Fruit fly (Drosophila melanogaster) whole organism, embryonic: ENCODE data around the gene Hel25E.
A peak's percentile ranks its signal among the peaks of the same experiment; 100 is the strongest.

Source experiments
- Ada2b ChIP-seq: fragments of 200-800 bp; sonication (Bioruptor generic); IDR thresholded peaks from 2 replicates; pipeline ENCODE4 v1.3.6; 2022; ENCODE audit warnings: missing biosample characterization, missing genetic modification characterization
- Aef1 ChIP-seq: fragments of 200-800 bp; sonication (Bioruptor generic); IDR thresholded peaks from 3 replicates; pipeline ENCODE4 v1.3.6; 2022; ENCODE audit warnings: missing biosample characterization, missing genetic modification characterization
- CG10431 ChIP-seq: fragments of 200-800 bp; sonication (Bioruptor generic); optimal IDR thresholded peaks from 3 replicates; lab custom pipeline; 2018; ENCODE audit warnings: missing biosample characterization, mild to moderate bottlenecking, missing genetic modification characterization
- CG12744 ChIP-seq: fragments of 200-800 bp; sonication (Bioruptor generic); optimal IDR thresholded peaks from 2 replicates; lab custom pipeline; 2016; ENCODE audit warnings: missing biosample characterization, missing genetic modification characterization
- CG13624 ChIP-seq: fragments of 200-800 bp; sonication (Bioruptor generic); optimal IDR thresholded peaks from 2 replicates; lab custom pipeline; 2016; ENCODE audit warnings: missing biosample characterization, missing genetic modification characterization
- CG13775 ChIP-seq: fragments of 200-800 bp; sonication (Bioruptor generic); optimal IDR thresholded peaks from 3 replicates; lab custom pipeline; 2017; ENCODE audit warnings: missing biosample characterization, mild to moderate bottlenecking, missing genetic modification characterization
- CG15011 ChIP-seq: fragments of 200-800 bp; sonication (Bioruptor generic); optimal IDR thresholded peaks from 3 replicates; lab custom pipeline; 2018; ENCODE audit warnings: missing biosample characterization, mild to moderate bottlenecking, missing genetic modification characterization
- CG30403 ChIP-seq: fragments of 200-800 bp; sonication (Bioruptor generic); optimal IDR thresholded peaks from 3 replicates; lab custom pipeline; 2016; ENCODE audit warnings: missing biosample characterization, missing genetic modification characterization
- CG31441 ChIP-seq: fragments of 200-800 bp; sonication (Bioruptor generic); IDR thresholded peaks from 2 replicates; pipeline ENCODE4 v1.3.6; 2022; ENCODE audit warnings: missing biosample characterization, missing genetic modification characterization
- CG4424 ChIP-seq: fragments of 200-800 bp; sonication (Bioruptor generic); optimal IDR thresholded peaks from 3 replicates; lab custom pipeline; 2016; ENCODE audit warnings: missing biosample characterization, missing genetic modification characterization
- CG6175 ChIP-seq: fragments of 200-800 bp; sonication (Bioruptor generic); IDR thresholded peaks from 3 replicates; pipeline ENCODE4 v1.3.6; 2022; ENCODE audit warnings: missing biosample characterization, missing genetic modification characterization
- CG6689 ChIP-seq: fragments of 200-800 bp; sonication (Bioruptor generic); IDR thresholded peaks from 2 replicates; pipeline ENCODE4 v1.3.6; 2022; ENCODE audit warnings: missing biosample characterization, missing genetic modification characterization
- CG6765 ChIP-seq: fragments of 200-800 bp; sonication (Bioruptor generic); optimal IDR thresholded peaks from 3 replicates; lab custom pipeline; 2017; ENCODE audit warnings: missing biosample characterization, mild to moderate bottlenecking, missing genetic modification characterization
- CG7839 ChIP-seq: fragments of 200-800 bp; sonication (Bioruptor generic); optimal IDR thresholded peaks from 3 replicates; lab custom pipeline; 2018; ENCODE audit warnings: missing biosample characterization, mild to moderate bottlenecking, missing genetic modification characterization, moderate library complexity
- CG8388 ChIP-seq: fragments of 200-800 bp; sonication (Bioruptor generic); optimal IDR thresholded peaks from 2 replicates; lab custom pipeline; 2019; ENCODE audit warnings: missing biosample characterization, mild to moderate bottlenecking, missing genetic modification characterization, moderate library complexity
- CG8478 ChIP-seq: fragments of >200 bp; optimal IDR thresholded peaks from 2 replicates; lab custom pipeline; 2018
- CHES-1-like ChIP-seq: fragments of 200-800 bp; sonication (Bioruptor generic); optimal IDR thresholded peaks from 2 replicates; lab custom pipeline; 2016; ENCODE audit warnings: missing biosample characterization, missing genetic modification characterization
- D ChIP-seq, 2 experiments: fragments of 200-800 bp in 1 of 2; fragments of >200 bp in 1 of 2; sonication (Bioruptor generic) in 1 of 2; optimal IDR thresholded peaks; 2 replicates in 1 of 2; 3 replicates in 1 of 2; lab custom pipeline; 2017; ENCODE audit warnings: mild to moderate bottlenecking in 1 of 2, missing biosample characterization in 1 of 2, missing genetic modification characterization in 1 of 2, missing genetic modification reagents in 1 of 2
- D19B ChIP-seq: fragments of 200-800 bp; sonication (Bioruptor generic); optimal IDR thresholded peaks from 2 replicates; lab custom pipeline; 2017; ENCODE audit warnings: missing biosample characterization, mild to moderate bottlenecking, missing genetic modification characterization
- Dip3 ChIP-seq: fragments of 200-800 bp; sonication (Bioruptor generic); optimal IDR thresholded peaks from 3 replicates; lab custom pipeline; 2016; ENCODE audit warnings: missing biosample characterization, missing genetic modification characterization
- Doc2 ChIP-seq: fragments of 200-800 bp; sonication (Bioruptor generic); IDR thresholded peaks from 2 replicates; pipeline ENCODE4 v1.3.6; 2022; ENCODE audit warnings: missing biosample characterization, missing genetic modification characterization
- Ets65A ChIP-seq: fragments of 200-800 bp; sonication (Bioruptor generic); peaks from one replicate; lab custom pipeline; 2016; ENCODE audit warnings: missing biosample characterization, missing genetic modification characterization
- Hmr ChIP-seq: fragments of 200-800 bp; sonication (Bioruptor generic); optimal IDR thresholded peaks from 3 replicates; lab custom pipeline; 2017; ENCODE audit warnings: mild to moderate bottlenecking, missing biosample characterization, missing genetic modification reagents, missing genetic modification characterization
- NC2α ChIP-seq: fragments of 200-800 bp; sonication (Bioruptor generic); optimal IDR thresholded peaks from 2 replicates; lab custom pipeline; 2016; ENCODE audit warnings: missing biosample characterization, missing genetic modification characterization
- Vsx1 ChIP-seq: fragments of 200-800 bp; sonication (Bioruptor generic); optimal IDR thresholded peaks from 2 replicates; lab custom pipeline; 2017; ENCODE audit warnings: missing biosample characterization, mild to moderate bottlenecking, missing genetic modification characterization, missing genetic modification reagents
- Xbp1 ChIP-seq: fragments of 200-800 bp; sonication (Bioruptor generic); optimal IDR thresholded peaks from 3 replicates; lab custom pipeline; 2016; ENCODE audit warnings: missing biosample characterization, mild to moderate bottlenecking, missing genetic modification characterization
- bigmax ChIP-seq: fragments of 200-800 bp; sonication (Bioruptor generic); optimal IDR thresholded peaks from 2 replicates; lab custom pipeline; 2018; ENCODE audit warnings: missing biosample characterization, mild to moderate bottlenecking, missing genetic modification characterization
- bowl ChIP-seq: fragments of 200-800 bp; sonication (Bioruptor generic); IDR thresholded peaks from 2 replicates; pipeline ENCODE4 v1.3.6; 2022; ENCODE audit warnings: missing biosample characterization, missing genetic modification characterization
- br ChIP-seq: fragments of >200 bp; optimal IDR thresholded peaks from 2 replicates; lab custom pipeline; 2017
- cad ChIP-seq: fragments of >200 bp; optimal IDR thresholded peaks from 2 replicates; lab custom pipeline; 2017; ENCODE audit warnings: missing biosample characterization, missing genetic modification characterization
- croc ChIP-seq: fragments of 200-800 bp; sonication (Bioruptor generic); conservative IDR thresholded peaks from 3 replicates; pipeline ENCODE4 v1.3.6; 2022; ENCODE audit warnings: missing biosample characterization, missing genetic modification characterization
- ems ChIP-seq: fragments of 200-800 bp; sonication (Bioruptor generic); optimal IDR thresholded peaks from 3 replicates; lab custom pipeline; 2016; ENCODE audit warnings: missing biosample characterization, missing genetic modification characterization
- esg ChIP-seq: fragments of 200-800 bp; sonication (Bioruptor generic); conservative IDR thresholded peaks from 2 replicates; pipeline ENCODE4 v1.3.6; 2022; ENCODE audit warnings: missing biosample characterization, missing genetic modification characterization
- fru ChIP-seq: fragments of >200 bp; optimal IDR thresholded peaks from 2 replicates; lab custom pipeline; 2017
- fu2 ChIP-seq: fragments of 200-800 bp; sonication (Bioruptor generic); optimal IDR thresholded peaks from 2 replicates; lab custom pipeline; 2016; ENCODE audit warnings: missing biosample characterization, missing genetic modification characterization
- h ChIP-seq: fragments of >200 bp; optimal IDR thresholded peaks from 2 replicates; lab custom pipeline; 2017
- hbn ChIP-seq: fragments of 200-800 bp; sonication (Bioruptor generic); IDR thresholded peaks from 2 replicates; pipeline ENCODE4 v1.3.6; 2022; ENCODE audit warnings: missing biosample characterization, missing genetic modification characterization; ENCODE audit not compliant: partially characterized antibody
- her ChIP-seq: fragments of 200-800 bp; sonication (Bioruptor generic); optimal IDR thresholded peaks from 2 replicates; lab custom pipeline; 2016; ENCODE audit warnings: missing biosample characterization, missing genetic modification characterization
- nerfin-2 ChIP-seq: fragments of 200-800 bp; sonication (Bioruptor generic); IDR thresholded peaks from 2 replicates; pipeline ENCODE4 v1.3.6; 2022; ENCODE audit warnings: missing biosample characterization, missing genetic modification characterization; ENCODE audit not compliant: partially characterized antibody
- oc ChIP-seq: fragments of 200-800 bp; sonication (Bioruptor generic); optimal IDR thresholded peaks from 2 replicates; lab custom pipeline; 2018; ENCODE audit warnings: missing biosample characterization, mild to moderate bottlenecking, missing genetic modification characterization, moderate library complexity
- p53 ChIP-seq: fragments of 200-800 bp; sonication (Bioruptor generic); optimal IDR thresholded peaks from 2 replicates; lab custom pipeline; 2016; ENCODE audit warnings: missing biosample characterization, missing genetic modification characterization
- pb ChIP-seq: fragments of 200-800 bp; sonication (Bioruptor generic); optimal IDR thresholded peaks from 3 replicates; lab custom pipeline; 2016; ENCODE audit warnings: missing biosample characterization, missing genetic modification characterization
- phol ChIP-seq: fragments of 200-800 bp; sonication (Bioruptor generic); optimal IDR thresholded peaks from 3 replicates; lab custom pipeline; 2018; ENCODE audit warnings: missing biosample characterization, mild to moderate bottlenecking, missing genetic modification characterization, moderate library complexity
- prd ChIP-seq, 3 experiments: fragments of >200 bp in 2 of 3; fragments of 200-800 bp in 1 of 3; sonication (Bioruptor generic) in 1 of 3; optimal IDR thresholded peaks in 2 of 3; IDR thresholded peaks in 1 of 3; 2 replicates in 2 of 3; 3 replicates in 1 of 3; pipeline versions ENCODE4 v1.3.6 to Lab custom; 2017 to 2022; ENCODE audit warnings: missing biosample characterization in 1 of 3, missing genetic modification characterization in 1 of 3
- rib ChIP-seq: fragments of 200-800 bp; sonication (Bioruptor generic); IDR thresholded peaks from 2 replicates; pipeline ENCODE4 v1.3.6; 2022; ENCODE audit warnings: missing biosample characterization, missing genetic modification characterization
- sim ChIP-seq: fragments of 200-800 bp; sonication (Bioruptor generic); IDR thresholded peaks from 2 replicates; pipeline ENCODE4 v1.3.6; 2022; ENCODE audit warnings: missing biosample characterization, missing genetic modification characterization
- sob ChIP-seq: fragments of 200-800 bp; sonication (Bioruptor generic); IDR thresholded peaks from 2 replicates; pipeline ENCODE4 v1.3.6; 2022; ENCODE audit warnings: missing biosample characterization, missing genetic modification characterization
- sr ChIP-seq: fragments of 200-800 bp; sonication (Bioruptor generic); IDR thresholded peaks from 3 replicates; pipeline ENCODE4 v1.3.6; 2022; ENCODE audit warnings: missing biosample characterization, missing genetic modification characterization
- trh ChIP-seq: fragments of 200-800 bp; sonication (Bioruptor generic); optimal IDR thresholded peaks from 2 replicates; lab custom pipeline; 2016; ENCODE audit warnings: missing biosample characterization, missing genetic modification characterization
- twi ChIP-seq: fragments of 200-800 bp; optimal IDR thresholded peaks from 2 replicates; lab custom pipeline; 2019; ENCODE audit warnings: missing biosample characterization, mild to moderate bottlenecking, missing genetic modification characterization, moderate library complexity
- wek ChIP-seq: fragments of 200-800 bp; sonication (Bioruptor generic); optimal IDR thresholded peaks from 3 replicates; lab custom pipeline; 2018; ENCODE audit warnings: missing biosample characterization, mild to moderate bottlenecking, missing genetic modification characterization, moderate library complexity

The Hel25E gene

DNA sequence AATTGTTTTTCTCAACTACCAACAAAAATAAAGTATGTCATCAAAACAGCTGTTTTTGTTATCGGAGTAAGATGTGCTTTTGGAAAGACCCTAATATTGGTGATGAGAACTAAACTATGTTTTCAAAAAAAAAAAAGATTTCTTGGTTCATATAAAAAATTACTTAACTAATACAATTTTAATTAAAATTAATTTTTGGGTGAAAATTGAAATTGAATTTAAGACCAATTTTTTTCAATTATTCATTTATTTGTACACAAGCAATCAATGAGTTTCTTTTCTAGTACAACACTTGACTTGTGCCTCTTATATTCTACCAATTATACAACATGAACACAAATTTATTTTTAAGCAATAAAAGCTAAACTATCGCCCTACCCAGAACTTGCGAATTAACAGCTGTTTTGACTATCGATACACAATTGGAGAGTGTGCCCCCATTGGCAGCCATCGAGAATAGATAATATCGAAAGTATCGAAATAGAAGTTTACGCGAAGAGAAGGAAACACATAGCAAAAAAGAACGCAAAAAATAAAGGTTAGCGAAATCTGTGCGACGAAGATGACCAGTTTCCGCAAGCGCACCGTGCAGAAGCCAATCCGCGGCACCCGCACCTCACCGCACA is 18.2 kb downstream of the Hel25E start, which contains the start of the genes Vps52 and Elp4 (continued):
- TF ChIP-seq prd (optimal IDR thresholded peaks at IDR 0.05; lab: Kevin White, UChicago): no peak
- TF ChIP-seq prd (GFP tag; IDR thresholded peaks at IDR 0.05; lab: Robert Waterston, UW): peak; percentile 75
- TF ChIP-seq CG4424 (GFP tag; lab: Kevin White, UChicago): peak; percentile 77
- no peak for TF ChIP-seq sim (GFP tag; lab: Robert Waterston, UW)
- TF ChIP-seq phol: peak; percentile 85
- TF ChIP-seq CG6765 (GFP tag; lab: Kevin White, UChicago): peak; percentile 51
- TF ChIP-seq CG13624 (GFP tag; lab: Kevin White, UChicago): peak; percentile 31
- TF ChIP-seq nerfin-2 (GFP tag; lab: Robert Waterston, UW): peak; percentile 67
- peak; percentile 81 for TF ChIP-seq Xbp1
- TF ChIP-seq Doc2: no peak
- TF ChIP-seq fu2 (GFP tag; lab: Kevin White, UChicago): peak; percentile 59
- peak; percentile 19 for TF ChIP-seq her (GFP tag; lab: Kevin White, UChicago)
- no peak for TF ChIP-seq br
- peak; percentile 61 for TF ChIP-seq sob (GFP tag; lab: Robert Waterston, UW)
- TF ChIP-seq esg (GFP tag; lab: Robert Waterston, UW): peak; percentile 69
- TF ChIP-seq Ada2b (GFP tag; lab: Robert Waterston, UW): peak; percentile 56
- peak; percentile 85 for TF ChIP-seq Ets65A (GFP tag; lab: Kevin White, UChicago)
- peak; percentile 69 for TF ChIP-seq wek (GFP tag; lab: Kevin White, UChicago)
- no peak for TF ChIP-seq h
- TF ChIP-seq oc: peak; percentile 53
- peak; percentile 47 for TF ChIP-seq Dip3 (GFP tag; lab: Kevin White, UChicago)
- peak; percentile 81 for TF ChIP-seq CG6689
- no peak for TF ChIP-seq croc
- no peak for TF ChIP-seq Hmr (GFP tag; lab: Kevin White, UChicago)
- TF ChIP-seq CG15011 (GFP tag; lab: Kevin White, UChicago): no peak
- no peak for TF ChIP-seq NC2α (GFP tag; lab: Kevin White, UChicago)
- no peak; the same call in 1 of the 2 replicates for TF ChIP-seq CG31441
- TF ChIP-seq twi (tag; lab: Kevin White, UChicago): peak; percentile 64
- peak; percentile 16 for TF ChIP-seq ems (GFP tag; lab: Kevin White, UChicago)
- TF ChIP-seq CG8388 (GFP tag; lab: Kevin White, UChicago): peak; percentile 61
- peak; percentile 84 for TF ChIP-seq CG7839 (tag; lab: Kevin White, UChicago)
- TF ChIP-seq D (optimal IDR thresholded peaks at IDR 0.05; lab: Kevin White, UChicago): no peak
- TF ChIP-seq D (GFP tag; optimal IDR thresholded peaks at IDR 0.05; lab: Kevin White, UChicago): peak; percentile 53
- TF ChIP-seq CG30403: peak; percentile 91
- no peak for TF ChIP-seq fru
- no peak for TF ChIP-seq pb (GFP tag; lab: Kevin White, UChicago)
- no peak for TF ChIP-seq D19B (GFP tag; lab: Kevin White, UChicago)
- TF ChIP-seq rib (GFP tag; lab: Robert Waterston, UW): peak; percentile 68; the same call in 1 of the 2 replicates
- peak; percentile 81 for TF ChIP-seq CG13775
- peak; percentile 44 for TF ChIP-seq CHES-1-like (GFP tag; lab: Kevin White, UChicago)
- TF ChIP-seq CG12744: peak; percentile 42
- peak; percentile 35 for TF ChIP-seq CG10431
- no peak for TF ChIP-seq cad (GFP tag; lab: Kevin White, UChicago)
- TF ChIP-seq p53: peak; percentile 48
- no peak for TF ChIP-seq bigmax (GFP tag; lab: Kevin White, UChicago)
- TF ChIP-seq CG8478 (lab: Kevin White, UChicago): no peak
- TF ChIP-seq sr (GFP tag; lab: Robert Waterston, UW): no peak
- TF ChIP-seq Aef1 (GFP tag; lab: Robert Waterston, UW): peak; percentile 66
- TF ChIP-seq trh (GFP tag; lab: Kevin White, UChicago): peak; percentile 66
- peak; percentile 60; the same call in 1 of the 2 replicates for TF ChIP-seq hbn (GFP tag; lab: Robert Waterston, UW)
- no peak for TF ChIP-seq Vsx1 (GFP tag; lab: Kevin White, UChicago)
- TF ChIP-seq CG6175 (GFP tag; lab: Robert Waterston, UW): no peak
- TF ChIP-seq bowl (GFP tag; lab: Robert Waterston, UW): no peak
